Worm (Caenorhabditis elegans) whole organism, L2 larva: Measurements from ENCODE around the gene T01D1.8.
A peak's percentile ranks its signal among the peaks of the same experiment; 100 is the strongest.

Experiments
- C34F6.9 ChIP-seq: fragments of 150-350 bp; optimal IDR thresholded peaks from 2 replicates; lab custom pipeline; 2014; ENCODE audit warnings: missing biosample characterization, missing genetic modification characterization
- F13H6.1 ChIP-seq: sonication (generic microtip); optimal IDR thresholded peaks from 2 replicates; lab custom pipeline; 2016; ENCODE audit warnings: missing genetic modification characterization, missing compliant biosample characterization
- R02D3.7 ChIP-seq: fragments of 150-350 bp; optimal IDR thresholded peaks from 2 replicates; lab custom pipeline; 2014; ENCODE audit warnings: missing biosample characterization, missing genetic modification characterization
- Y55F3AM.14 ChIP-seq: fragments of 200-800 bp; sonication (Bioruptor generic); optimal IDR thresholded peaks from 2 replicates; lab custom pipeline; 2018; ENCODE audit warnings: mild to moderate bottlenecking, missing genetic modification characterization, missing compliant biosample characterization
- ZK546.5 ChIP-seq: sonication (generic microtip); optimal IDR thresholded peaks from 2 replicates; lab custom pipeline; 2017; ENCODE audit warnings: missing biosample characterization, missing genetic modification characterization
- ama-1 ChIP-seq: fragments of 150-350 bp; optimal IDR thresholded peaks from 2 replicates; lab custom pipeline; 2018; ENCODE audit warnings: inconsistent platforms
- blmp-1 ChIP-seq: sonication (generic microtip); optimal IDR thresholded peaks from 2 replicates; lab custom pipeline; 2017; ENCODE audit warnings: missing genetic modification characterization, mild to moderate bottlenecking, missing compliant biosample characterization, antibody characterized with exemption, moderate library complexity; ENCODE audit not compliant: insufficient read depth
- ceh-16 ChIP-seq: fragments of 150-350 bp; optimal IDR thresholded peaks from 2 replicates; lab custom pipeline; 2014; ENCODE audit warnings: missing biosample characterization, missing genetic modification characterization
- crh-2 ChIP-seq: sonication (generic microtip); optimal IDR thresholded peaks from 2 replicates; lab custom pipeline; 2017; ENCODE audit warnings: missing biosample characterization, missing genetic modification characterization
- egl-27 ChIP-seq: sonication (generic microtip); optimal IDR thresholded peaks from 3 replicates; lab custom pipeline; 2017; ENCODE audit warnings: missing biosample characterization, missing genetic modification reagents, missing genetic modification characterization
- elt-1 ChIP-seq: fragments of 150-350 bp; optimal IDR thresholded peaks from 2 replicates; lab custom pipeline; 2014; ENCODE audit warnings: missing biosample characterization, missing genetic modification characterization
- fos-1 ChIP-seq: fragments of 150-350 bp; optimal IDR thresholded peaks from 2 replicates; lab custom pipeline; 2014; ENCODE audit warnings: missing biosample characterization, missing genetic modification characterization
- gmeb-1 ChIP-seq: fragments of 150-350 bp; optimal IDR thresholded peaks from 2 replicates; lab custom pipeline; 2014; ENCODE audit warnings: missing biosample characterization, missing genetic modification characterization
- lin-11 ChIP-seq: fragments of 150-350 bp; sonication (generic microtip); optimal IDR thresholded peaks from 2 replicates; lab custom pipeline; 2014; ENCODE audit warnings: missing biosample characterization, missing genetic modification characterization, inconsistent platforms, mixed read lengths
- lin-13 ChIP-seq: fragments of 150-350 bp; optimal IDR thresholded peaks from 2 replicates; lab custom pipeline; 2014; ENCODE audit warnings: missing biosample characterization, missing genetic modification reagents, missing genetic modification characterization
- lin-39 ChIP-seq: fragments of 150-350 bp; optimal IDR thresholded peaks from 2 replicates; lab custom pipeline; 2014; ENCODE audit warnings: missing biosample characterization, missing genetic modification reagents, missing genetic modification characterization
- lsy-2 ChIP-seq, 2 experiments: fragments of 150-350 bp in 1 of 2; sonication (generic microtip) in 1 of 2; optimal IDR thresholded peaks; 2 replicates each; lab custom pipeline; 2014 to 2017; ENCODE audit warnings: missing biosample characterization in 2 of 2, missing genetic modification characterization in 2 of 2
- mab-5 ChIP-seq: fragments of 150-350 bp; optimal IDR thresholded peaks from 2 replicates; lab custom pipeline; 2014; ENCODE audit warnings: missing biosample characterization, missing genetic modification characterization
- mdl-1 ChIP-seq, 2 experiments: fragments of 150-350 bp in 1 of 2; sonication (generic microtip) in 1 of 2; optimal IDR thresholded peaks; 2 replicates each; lab custom pipeline; 2017; ENCODE audit warnings: missing biosample characterization in 2 of 2, missing genetic modification characterization in 2 of 2
- nhr-10 ChIP-seq: sonication (generic microtip); optimal IDR thresholded peaks from 2 replicates; lab custom pipeline; 2017; ENCODE audit warnings: missing biosample characterization, missing genetic modification characterization
- nhr-11 ChIP-seq: fragments of 150-350 bp; optimal IDR thresholded peaks from 2 replicates; lab custom pipeline; 2014; ENCODE audit warnings: missing biosample characterization, missing genetic modification characterization
- nhr-12 ChIP-seq: fragments of 150-350 bp; optimal IDR thresholded peaks from 2 replicates; lab custom pipeline; 2014; ENCODE audit warnings: missing biosample characterization, missing genetic modification characterization
- nhr-129 ChIP-seq: fragments of 150-350 bp; optimal IDR thresholded peaks from 2 replicates; lab custom pipeline; 2014; ENCODE audit warnings: missing biosample characterization, missing genetic modification characterization
- nhr-21 ChIP-seq: fragments of 150-350 bp; optimal IDR thresholded peaks from 2 replicates; lab custom pipeline; 2014; ENCODE audit warnings: missing biosample characterization, missing genetic modification characterization
- nhr-23 ChIP-seq: fragments of 150-350 bp; optimal IDR thresholded peaks from 2 replicates; lab custom pipeline; 2014; ENCODE audit warnings: missing biosample characterization, missing genetic modification reagents, missing genetic modification characterization
- nhr-237 ChIP-seq: fragments of 150-350 bp; optimal IDR thresholded peaks from 2 replicates; lab custom pipeline; 2014; ENCODE audit warnings: missing biosample characterization, missing genetic modification characterization
- nhr-25 ChIP-seq: fragments of 150-350 bp; sonication (generic microtip); optimal IDR thresholded peaks from 3 replicates; lab custom pipeline; 2014; ENCODE audit warnings: missing biosample characterization, missing genetic modification characterization
- nhr-6 ChIP-seq: fragments of 150-350 bp; optimal IDR thresholded peaks from 2 replicates; lab custom pipeline; 2014; ENCODE audit warnings: missing biosample characterization, missing genetic modification characterization
- nhr-77 ChIP-seq: fragments of 150-350 bp; optimal IDR thresholded peaks from 2 replicates; lab custom pipeline; 2014; ENCODE audit warnings: missing biosample characterization, missing genetic modification characterization
- peb-1 ChIP-seq: fragments of 150-350 bp; optimal IDR thresholded peaks from 2 replicates; lab custom pipeline; 2014; ENCODE audit warnings: missing biosample characterization, missing genetic modification characterization
- sem-4 ChIP-seq: fragments of 150-350 bp; optimal IDR thresholded peaks from 2 replicates; lab custom pipeline; 2014; ENCODE audit warnings: missing biosample characterization, missing genetic modification reagents, missing genetic modification characterization
- sma-3 ChIP-seq: sonication (generic microtip); optimal IDR thresholded peaks from 2 replicates; lab custom pipeline; 2016; ENCODE audit warnings: missing genetic modification reagents, missing genetic modification characterization, missing compliant biosample characterization
- snpc-4 ChIP-seq: fragments of 150-350 bp; optimal IDR thresholded peaks from 2 replicates; lab custom pipeline; 2014; ENCODE audit warnings: missing biosample characterization, missing genetic modification characterization
- unc-55 ChIP-seq: fragments of 150-350 bp; sonication (generic microtip); optimal IDR thresholded peaks from 3 replicates; lab custom pipeline; 2014; ENCODE audit warnings: missing biosample characterization, missing genetic modification reagents, missing genetic modification characterization
- unc-62 ChIP-seq: fragments of 150-350 bp; optimal IDR thresholded peaks from 2 replicates; lab custom pipeline; 2014; ENCODE audit warnings: missing biosample characterization, missing genetic modification reagents, missing genetic modification characterization
- zag-1 ChIP-seq: fragments of 150-350 bp; optimal IDR thresholded peaks from 2 replicates; lab custom pipeline; 2014; ENCODE audit warnings: missing biosample characterization, missing genetic modification characterization
- ztf-1 ChIP-seq: fragments of 200-800 bp; sonication (Bioruptor generic); conservative IDR thresholded peaks from 2 replicates; pipeline ENCODE4 v1.3.6; 2022; ENCODE audit warnings: missing genetic modification characterization, missing compliant biosample characterization
- ztf-4 ChIP-seq: fragments of 150-350 bp; optimal IDR thresholded peaks from 2 replicates; lab custom pipeline; 2014; ENCODE audit warnings: missing biosample characterization, missing genetic modification characterization

Gene T01D1.8

ce11 chrII:220602-221001 is 34.1 kb downstream of the T01D1.8 start, which contains the start of gene ubxn-3:
Gene ubxn-3, minus strand, starts transcription at chrII:220667.
- TF ChIP-seq ceh-16 (tag; lab: Kevin White, UChicago) (no peak), unc-55 (no peak), fos-1 (no peak), zag-1 (tag; lab: Kevin White, UChicago) (no peak), lsy-2 (tag; optimal IDR thresholded peaks at IDR 0.05; lab: Kevin White, UChicago) (no peak), peb-1 (no peak), nhr-6 (tag; lab: Kevin White, UChicago) (no peak), sma-3 (GFP tag; lab: Kevin White, UChicago) (no peak), ama-1 (lab: Kevin White, UChicago) (no peak), ztf-1 (GFP tag; lab: Robert Waterston, UW) (no peak), snpc-4 (tag; lab: Kevin White, UChicago) (no peak)
- TF ChIP-seq, all 48 proteins: peak for 0

ce11 chrII:221212-221611 is 34.7 kb downstream of the T01D1.8 start:
- TF ChIP-seq elt-1 (tag; lab: Kevin White, UChicago) (no peak), nhr-6 (tag; lab: Kevin White, UChicago) (peak; percentile 53), nhr-21 (tag; lab: Kevin White, UChicago) (peak; percentile 69), nhr-23 (no peak), Y55F3AM.14 (GFP tag; lab: Kevin White, UChicago) (peak; percentile 58), nhr-12 (tag; lab: Kevin White, UChicago) (no peak), nhr-77 (tag; lab: Kevin White, UChicago) (no peak), lsy-2 (tag; optimal IDR thresholded peaks at IDR 0.05; lab: Kevin White, UChicago) (peak in 1 of 2 experiments; percentile 75), sma-3 (GFP tag; lab: Kevin White, UChicago) (peak; percentile 75), gmeb-1 (tag; lab: Kevin White, UChicago) (peak; percentile 60), lin-11 (tag; lab: Kevin White, UChicago) (no peak), lin-39 (tag; lab: Kevin White, UChicago) (peak; percentile 41), fos-1 (peak; percentile 78), zag-1 (tag; lab: Kevin White, UChicago) (peak; percentile 62), ZK546.5 (tag; lab: Kevin White, UChicago) (no peak), nhr-129 (tag; lab: Kevin White, UChicago) (peak; percentile 89), sem-4 (peak; percentile 64), unc-62 (GFP tag; lab: Kevin White, UChicago) (peak; percentile 68), lin-13 (GFP tag; lab: Kevin White, UChicago) (peak; percentile 63), snpc-4 (tag; lab: Kevin White, UChicago) (peak; percentile 15), blmp-1 (tag; lab: Kevin White, UChicago) (peak; percentile 38), ztf-4 (tag; lab: Kevin White, UChicago) (peak; percentile 54), unc-55 (peak; percentile 81), ceh-16 (tag; lab: Kevin White, UChicago) (peak; percentile 11), mdl-1 (tag; optimal IDR thresholded peaks at IDR 0.05; lab: Kevin White, UChicago) (peak; percentile 54 to 89), mab-5 (tag; lab: Kevin White, UChicago) (peak; percentile 75), egl-27 (peak; percentile 69), nhr-11 (tag; lab: Kevin White, UChicago) (no peak), nhr-10 (tag; lab: Kevin White, UChicago) (peak; percentile 4), crh-2 (tag; lab: Kevin White, UChicago) (peak; percentile 76), F13H6.1 (tag; lab: Kevin White, UChicago) (peak; percentile 87), nhr-237 (tag; lab: Kevin White, UChicago) (no peak), nhr-25 (tag; lab: Kevin White, UChicago) (peak; percentile 92), C34F6.9 (tag; lab: Kevin White, UChicago) (peak; percentile 90)

ce11 chrII:232641-233040 is 46.1 kb downstream of the T01D1.8 start, which contains the start of gene Y43H11AL.1:
Gene Y43H11AL.1, minus strand, starts transcription at chrII:232741.
- no peak for TF ChIP-seq gmeb-1 (tag; lab: Kevin White, UChicago)
- no peak for TF ChIP-seq sma-3 (GFP tag; lab: Kevin White, UChicago)
- TF ChIP-seq R02D3.7 (tag; lab: Kevin White, UChicago) = no peak
- no peak for TF ChIP-seq unc-55
- TF ChIP-seq nhr-237 (tag; lab: Kevin White, UChicago) = no peak
